Worm (Caenorhabditis elegans) whole organism, young adult: ENCODE data around the gene unk-1.

Experiments
- Y56A3A.18 ChIP-seq: fragments of 200-800 bp; sonication (Bioruptor generic); IDR thresholded peaks from 2 replicates; pipeline ENCODE4 v1.3.6; 2022; ENCODE audit warnings: missing genetic modification reagents, missing genetic modification characterization, missing compliant biosample characterization
- dpff-1 ChIP-seq: sonication (generic microtip); optimal IDR thresholded peaks from 2 replicates; lab custom pipeline; 2017; ENCODE audit warnings: mild to moderate bottlenecking, missing genetic modification characterization, missing compliant biosample characterization
- lin-54 ChIP-seq: fragments of 200-800 bp; sonication (Bioruptor generic); optimal IDR thresholded peaks from 2 replicates; lab custom pipeline; 2018; ENCODE audit warnings: mild to moderate bottlenecking, missing genetic modification characterization, missing compliant biosample characterization
- tbx-9 ChIP-seq: sonication (generic microtip); optimal IDR thresholded peaks from 2 replicates; lab custom pipeline; 2016; ENCODE audit warnings: borderline replicate concordance, missing genetic modification characterization, inconsistent platforms, missing compliant biosample characterization

ce11 chrX:8054478-8054877 lies 39.7 kb downstream of the unk-1 start:
- TF ChIP-seq dpff-1 (tag; lab: Kevin White, UChicago) (no peak), Y56A3A.18 (GFP tag; lab: Robert Waterston, UW) (no peak), tbx-9 (tag; lab: Kevin White, UChicago) (no peak), lin-54 (no peak)
